Fruit fly (Drosophila melanogaster) whole organism, pupa: ENCODE measurements around the gene CG32379.

Experiments
- CG10348 ChIP-seq: fragments of 200-800 bp; sonication (Bioruptor generic); IDR thresholded peaks from 2 replicates; pipeline ENCODE4 v1.3.6; 2022; ENCODE audit warnings: missing biosample characterization, missing genetic modification characterization
- CG12605 ChIP-seq: fragments of 200-800 bp; sonication (Bioruptor generic); IDR thresholded peaks from 2 replicates; pipeline ENCODE4 v1.3.6; 2022; ENCODE audit warnings: missing biosample characterization, missing genetic modification characterization
- CG13204 ChIP-seq: fragments of 200-800 bp; sonication (Bioruptor generic); optimal IDR thresholded peaks from 2 replicates; lab custom pipeline; 2018; ENCODE audit warnings: missing biosample characterization, mild to moderate bottlenecking, missing genetic modification characterization, moderate library complexity
- CG14655 ChIP-seq: fragments of 200-800 bp; sonication (Bioruptor generic); optimal IDR thresholded peaks from 3 replicates; lab custom pipeline; 2017; ENCODE audit warnings: mild to moderate bottlenecking, missing biosample characterization, missing genetic modification reagents, missing genetic modification characterization
- CG15710 ChIP-seq: fragments of 200-800 bp; sonication (Bioruptor generic); optimal IDR thresholded peaks from 2 replicates; lab custom pipeline; 2018; ENCODE audit warnings: missing biosample characterization, mild to moderate bottlenecking, missing genetic modification characterization, moderate library complexity
- CG17806 ChIP-seq: fragments of 200-800 bp; sonication (Bioruptor generic); optimal IDR thresholded peaks from 2 replicates; lab custom pipeline; 2018; ENCODE audit warnings: missing biosample characterization, mild to moderate bottlenecking, missing genetic modification characterization, moderate library complexity
- CG32121 ChIP-seq: fragments of 200-800 bp; sonication (Bioruptor generic); IDR thresholded peaks from 2 replicates; pipeline ENCODE4 v1.3.6; 2022; ENCODE audit warnings: missing biosample characterization, missing genetic modification characterization
- CG34367 ChIP-seq: fragments of 200-800 bp; sonication (Bioruptor generic); optimal IDR thresholded peaks from 2 replicates; lab custom pipeline; 2018; ENCODE audit warnings: missing biosample characterization, mild to moderate bottlenecking, missing genetic modification characterization
- CG4496 ChIP-seq: fragments of 200-800 bp; sonication (Bioruptor generic); IDR thresholded peaks from 3 replicates; pipeline ENCODE4 v1.3.6; 2022; ENCODE audit warnings: missing biosample characterization, missing genetic modification characterization
- CG8159 ChIP-seq: fragments of 200-800 bp; sonication (Bioruptor generic); optimal IDR thresholded peaks from 3 replicates; lab custom pipeline; 2018; ENCODE audit warnings: missing biosample characterization, mild to moderate bottlenecking, missing genetic modification characterization, moderate library complexity
- CG8301 ChIP-seq: fragments of 200-800 bp; sonication (Bioruptor generic); optimal IDR thresholded peaks from 2 replicates; lab custom pipeline; 2018; ENCODE audit warnings: missing biosample characterization, mild to moderate bottlenecking, missing genetic modification characterization
- CG9948 ChIP-seq: fragments of 200-800 bp; sonication (Bioruptor generic); optimal IDR thresholded peaks from 2 replicates; lab custom pipeline; 2018; ENCODE audit warnings: missing biosample characterization, mild to moderate bottlenecking, missing genetic modification characterization, moderate library complexity
- D1 ChIP-seq: fragments of 200-800 bp; sonication (Bioruptor generic); optimal IDR thresholded peaks from 2 replicates; lab custom pipeline; 2018; ENCODE audit warnings: missing biosample characterization, mild to moderate bottlenecking, missing genetic modification characterization, moderate library complexity
- EcR ChIP-seq: fragments of 200-800 bp; sonication (Bioruptor generic); optimal IDR thresholded peaks from 3 replicates; lab custom pipeline; 2019; ENCODE audit warnings: missing biosample characterization, missing genetic modification characterization, mild to moderate bottlenecking, moderate library complexity, missing genetic modification reagents
- Ets98B ChIP-seq: fragments of 200-800 bp; sonication (Bioruptor generic); IDR thresholded peaks from 2 replicates; pipeline ENCODE4 v1.3.6; 2022; ENCODE audit warnings: missing biosample characterization, missing genetic modification characterization
- Pif1A ChIP-seq: fragments of 200-800 bp; sonication (Bioruptor generic); optimal IDR thresholded peaks from 3 replicates; lab custom pipeline; 2016; ENCODE audit warnings: missing biosample characterization, missing genetic modification characterization
- Pif1B ChIP-seq: fragments of 200-800 bp; sonication (Bioruptor generic); optimal IDR thresholded peaks from 3 replicates; lab custom pipeline; 2016; ENCODE audit warnings: missing biosample characterization, missing genetic modification characterization
- Snoo ChIP-seq: fragments of 200-800 bp; sonication (Bioruptor generic); optimal IDR thresholded peaks from 3 replicates; lab custom pipeline; 2017; ENCODE audit warnings: missing biosample characterization, mild to moderate bottlenecking, missing genetic modification characterization, inconsistent platforms
- fd96Ca ChIP-seq: fragments of 200-800 bp; sonication (Bioruptor generic); IDR thresholded peaks from 3 replicates; pipeline ENCODE4 v1.3.6; 2022; ENCODE audit warnings: missing biosample characterization, missing genetic modification characterization
- gl ChIP-seq: fragments of 200-800 bp; sonication (Bioruptor generic); optimal IDR thresholded peaks from 2 replicates; lab custom pipeline; 2018; ENCODE audit warnings: missing biosample characterization, mild to moderate bottlenecking, missing genetic modification characterization
- rn ChIP-seq: fragments of 200-800 bp; sonication (Bioruptor generic); IDR thresholded peaks from 2 replicates; pipeline ENCODE4 v1.3.6; 2022; ENCODE audit warnings: missing biosample characterization, missing genetic modification characterization

The CG32379 gene

dm6 chr3L:7369543-7369942 lies 26.6 kb upstream of the CG32379 start, which contains the start of gene akirin:
TSS of gene akirin (plus strand) at chr3L:7369843.
- TF ChIP-seq EcR (GFP tag; lab: Kevin White, UChicago), result no peak
- no peak for TF ChIP-seq CG14655 (GFP tag; lab: Kevin White, UChicago)
- TF ChIP-seq CG15710 (tag; lab: Kevin White, UChicago), result no peak
- TF ChIP-seq CG12605 (GFP tag; lab: Robert Waterston, UW), result no peak
- no peak for TF ChIP-seq Ets98B
- TF ChIP-seq CG8159, result no peak
- no peak for TF ChIP-seq CG13204 (GFP tag; lab: Kevin White, UChicago)
- no peak for TF ChIP-seq Pif1B (GFP tag; lab: Kevin White, UChicago)
- TF ChIP-seq CG10348 (GFP tag; lab: Robert Waterston, UW), result no peak
- no peak for TF ChIP-seq Snoo (tag; lab: Kevin White, UChicago)
- no peak for TF ChIP-seq D1 (tag; lab: Kevin White, UChicago)
- TF ChIP-seq fd96Ca, result no peak

DNA sequence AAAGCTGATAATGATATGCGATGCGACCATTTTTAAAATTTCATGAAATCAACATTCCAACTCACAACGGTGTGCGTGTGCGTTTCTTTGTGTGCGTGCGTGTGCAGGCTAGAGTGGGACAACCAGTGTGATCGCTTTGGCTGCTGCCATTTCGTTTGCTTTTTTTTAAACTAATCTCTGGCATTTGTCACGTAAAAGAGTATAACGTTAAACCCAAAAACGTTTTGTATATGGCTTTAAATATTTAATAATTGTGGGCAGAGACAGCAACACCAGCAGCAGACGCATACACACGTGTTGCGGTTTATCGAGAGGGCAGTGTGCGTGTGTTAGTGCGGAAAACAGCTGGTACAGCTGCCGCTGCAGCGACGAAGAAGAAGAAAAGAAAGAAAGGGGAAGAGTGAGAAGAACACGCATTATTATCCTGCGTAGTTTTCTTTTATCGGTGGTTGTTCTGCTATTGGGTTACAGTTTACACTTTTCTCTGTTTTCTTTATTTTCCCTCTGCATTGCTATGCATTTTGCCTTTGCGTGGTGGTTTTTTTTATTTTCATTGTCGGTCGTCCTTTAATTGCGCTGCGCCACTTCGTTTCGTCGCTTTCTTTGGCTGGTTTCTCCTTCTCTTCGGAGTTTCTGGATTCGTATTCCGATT lies 25.8 kb upstream of the CG32379 start:
- TF ChIP-seq CG13204 (GFP tag; lab: Kevin White, UChicago) (no peak), Pif1B (GFP tag; lab: Kevin White, UChicago) (peak; percentile 21), D1 (tag; lab: Kevin White, UChicago) (no peak), Pif1A (GFP tag; lab: Kevin White, UChicago) (peak; percentile 1), EcR (GFP tag; lab: Kevin White, UChicago) (peak; percentile 33), CG8159 (no peak)

DNA sequence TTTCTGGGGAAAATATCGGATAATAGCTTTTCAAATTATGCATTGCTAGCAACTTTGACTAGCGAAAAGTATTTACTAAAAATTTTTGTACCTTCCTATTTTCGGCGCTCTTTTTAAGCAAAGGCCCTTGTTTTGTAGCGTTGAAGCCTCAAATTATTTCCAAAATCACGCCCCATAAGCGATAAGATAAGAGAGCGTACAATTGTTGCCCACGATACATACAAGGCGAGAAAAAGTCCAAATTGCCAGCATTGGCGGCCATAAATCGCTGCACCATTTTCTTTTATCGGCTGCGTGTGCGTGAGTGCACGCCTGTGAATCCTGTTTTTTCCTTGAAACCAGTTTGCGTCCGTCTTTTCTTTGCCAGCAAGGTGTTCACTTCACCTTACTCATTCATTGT lies 24.9 kb upstream of the CG32379 start:
- TF ChIP-seq CG4496 (GFP tag; lab: Robert Waterston, UW) (0 out of 3 replicates have a peak, but pooled peaks have one; percentile 25), CG8159 (no peak)

- no peak for TF ChIP-seq CG10348 (GFP tag; lab: Robert Waterston, UW)
- no peak for TF ChIP-seq rn
- no peak for TF ChIP-seq Pif1B (GFP tag; lab: Kevin White, UChicago)
- TF ChIP-seq CG13204 (GFP tag; lab: Kevin White, UChicago), result no peak
- no peak for TF ChIP-seq D1 (tag; lab: Kevin White, UChicago)
- no peak for TF ChIP-seq CG17806 (tag; lab: Kevin White, UChicago)
- TF ChIP-seq CG34367, result no peak
- no peak for TF ChIP-seq CG32121 (GFP tag; lab: Robert Waterston, UW)
Measured at dm6 chr3L:7376151-7376550, 20.0 kb upstream of the CG32379 start.

DNA sequence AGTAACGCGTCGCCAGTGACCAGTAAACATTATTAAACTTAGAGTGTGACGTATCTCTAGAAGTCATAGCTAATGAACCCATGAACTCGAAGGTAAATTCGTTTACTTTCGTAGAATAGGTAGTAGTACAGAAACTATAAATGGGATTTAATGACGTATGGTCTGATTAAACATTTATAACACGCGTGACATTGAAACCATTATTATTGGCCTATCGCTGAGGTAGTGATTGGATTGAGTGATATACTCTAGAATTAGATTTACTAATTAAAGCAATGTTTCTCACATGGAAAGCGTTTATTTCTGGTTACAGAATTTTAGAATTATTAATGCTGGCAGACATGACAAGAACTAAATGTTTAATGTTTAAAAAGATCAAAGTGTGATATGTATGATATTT lies 19.3 kb upstream of the CG32379 start:
- TF ChIP-seq D1 (tag; lab: Kevin White, UChicago) (no peak), CG4496 (GFP tag; lab: Robert Waterston, UW) (no peak), CG8301 (tag; lab: Kevin White, UChicago) (no peak), CG10348 (GFP tag; lab: Robert Waterston, UW) (no peak), CG34367 (no peak), gl (tag; lab: Kevin White, UChicago) (no peak), CG15710 (tag; lab: Kevin White, UChicago) (no peak), CG32121 (GFP tag; lab: Robert Waterston, UW) (no peak), CG12605 (GFP tag; lab: Robert Waterston, UW) (no peak), Snoo (tag; lab: Kevin White, UChicago) (no peak), Pif1A (GFP tag; lab: Kevin White, UChicago) (no peak), CG8159 (no peak)

DNA sequence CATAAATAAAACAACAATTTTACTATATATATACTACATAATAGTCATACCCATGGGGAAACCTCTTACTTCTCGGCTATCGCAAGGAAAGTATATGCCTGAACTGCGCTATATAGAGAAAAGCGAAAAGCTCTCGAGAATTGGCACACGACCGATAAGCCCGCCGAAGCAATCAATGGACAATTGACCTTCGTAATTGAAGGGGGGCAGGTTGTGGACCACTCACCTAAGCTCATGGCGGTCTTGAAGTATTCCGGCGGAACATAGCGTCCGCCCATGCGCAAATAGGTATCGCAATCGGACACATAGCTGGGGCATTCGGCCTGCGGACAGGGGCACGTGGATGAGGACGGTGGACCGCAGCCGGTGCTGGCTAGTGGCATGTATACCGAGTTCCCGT lies 15.8 kb upstream of the CG32379 start:
- TF ChIP-seq CG34367 (no peak), EcR (GFP tag; lab: Kevin White, UChicago) (peak; percentile 54), CG10348 (GFP tag; lab: Robert Waterston, UW) (no peak), CG8159 (no peak), CG32121 (GFP tag; lab: Robert Waterston, UW) (no peak)

DNA sequence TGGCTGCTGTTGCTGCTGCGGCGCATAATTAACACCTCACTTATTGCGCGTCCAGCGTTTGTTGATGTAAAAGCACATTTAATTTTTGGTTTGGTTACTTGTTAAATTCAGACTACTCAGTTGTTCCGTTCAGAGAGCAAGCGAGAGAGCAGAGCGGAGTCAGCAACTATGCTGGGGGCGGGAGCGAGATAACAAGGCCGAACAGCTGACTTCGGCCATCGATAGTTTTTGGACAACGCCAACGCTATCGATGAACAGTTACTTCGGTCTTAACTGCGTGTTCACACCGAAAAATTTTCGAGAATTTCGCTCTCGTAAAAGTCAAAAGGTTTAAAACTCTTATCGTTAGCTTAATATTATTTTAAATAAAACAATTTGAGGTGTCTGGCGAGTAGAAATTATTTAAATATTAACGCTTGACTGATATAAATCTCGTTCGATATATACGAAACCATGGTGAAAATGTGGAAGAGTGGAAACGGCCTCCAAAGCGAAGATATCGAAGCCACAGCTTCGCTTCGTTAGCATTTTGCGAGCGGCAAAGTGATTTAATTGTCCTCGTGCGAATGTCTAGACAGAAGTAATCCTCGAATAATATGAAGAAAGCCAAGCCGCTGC lies 14.7 kb upstream of the CG32379 start, which contains the start of the genes SMSr and smid:
Gene SMSr, minus strand, starts transcription at position 116 of the 618 bp plus-strand sequence.
Gene smid, plus strand, starts transcription at position 256 of the 618 bp plus-strand sequence.
- TF ChIP-seq CG10348 (GFP tag; lab: Robert Waterston, UW), result no peak
- no peak; the same call in 2 of the 3 replicates for TF ChIP-seq fd96Ca
- peak; percentile 37 for TF ChIP-seq CG17806 (tag; lab: Kevin White, UChicago)
- TF ChIP-seq CG34367, result peak; percentile 10
- TF ChIP-seq CG8301 (tag; lab: Kevin White, UChicago), result no peak
- no peak for TF ChIP-seq EcR (GFP tag; lab: Kevin White, UChicago)
- TF ChIP-seq Pif1B (GFP tag; lab: Kevin White, UChicago), result no peak
- no peak for TF ChIP-seq gl (tag; lab: Kevin White, UChicago)
- peak; percentile 63 for TF ChIP-seq CG8159
- no peak; the same call in 1 of the 2 replicates for TF ChIP-seq Ets98B
- no peak for TF ChIP-seq CG12605 (GFP tag; lab: Robert Waterston, UW)
- TF ChIP-seq D1 (tag; lab: Kevin White, UChicago), result no peak
- no peak for TF ChIP-seq rn
- TF ChIP-seq CG13204 (GFP tag; lab: Kevin White, UChicago), result no peak
- TF ChIP-seq Snoo (tag; lab: Kevin White, UChicago), result peak; percentile 48
- TF ChIP-seq CG14655 (GFP tag; lab: Kevin White, UChicago), result no peak
- 0 out of 3 replicates have a peak, but pooled peaks have one; percentile 39 for TF ChIP-seq CG4496 (GFP tag; lab: Robert Waterston, UW)
- TF ChIP-seq Pif1A (GFP tag; lab: Kevin White, UChicago), result peak; percentile 42
- TF ChIP-seq CG15710 (tag; lab: Kevin White, UChicago), result peak; percentile 39
- TF ChIP-seq CG9948 (tag; lab: Kevin White, UChicago), result peak; percentile 52
- no peak for TF ChIP-seq CG32121 (GFP tag; lab: Robert Waterston, UW)
